Worm (Caenorhabditis elegans): ENCODE data around the gene K01H12.4.

The K01H12.4 gene

ce11 chrIV:9709887-9710286 is 3.0 kb upstream of the K01H12.4 start, which contains the start of gene nhr-38:
Gene nhr-38 (plus strand): TSS chrIV:9710187.
- TF ChIP-seq mab-9 (GFP tag; IDR thresholded peaks at IDR 0.05) (no peak), dsc-1 (tag; optimal IDR thresholded peaks at IDR 0.05) (peak; percentile 0)

DNA sequence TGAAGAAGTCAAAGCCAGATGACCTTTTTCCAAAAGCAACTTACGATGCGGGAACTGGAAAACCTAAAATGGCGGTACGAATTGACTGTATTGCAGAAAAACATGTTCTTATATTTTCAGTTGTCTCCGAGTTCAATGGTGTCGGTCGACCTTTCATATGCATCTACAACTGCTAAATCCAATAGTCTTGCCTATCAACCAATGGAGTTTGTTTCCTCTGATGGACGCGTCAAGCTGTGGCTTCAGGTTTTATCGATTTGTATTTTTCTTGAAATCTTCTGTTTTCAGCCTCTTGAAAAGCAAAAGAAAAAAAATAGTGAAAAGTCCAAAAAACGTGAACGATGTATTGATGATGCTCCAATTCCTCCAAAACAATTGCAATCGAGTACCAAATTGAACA is 1.4 kb downstream of the K01H12.4 start:
- no peak for TF ChIP-seq tbx-2 (tag; optimal IDR thresholded peaks at IDR 0.05)
- no peak for TF ChIP-seq C34B4.2 (tag; optimal IDR thresholded peaks at IDR 0.05)
- no peak for TF ChIP-seq efl-1 (optimal IDR thresholded peaks at IDR 0.05)
- TF ChIP-seq efl-1 (GFP tag; optimal IDR thresholded peaks at IDR 0.05 in 1 of 2), result peak in 1 of 2 experiments; percentile 48
- TF ChIP-seq isw-1 (GFP tag; IDR thresholded peaks at IDR 0.05), result no peak

ce11 chrIV:9716490-9716889 is 3.6 kb downstream of the K01H12.4 start:
- TF ChIP-seq blmp-1 (tag; optimal IDR thresholded peaks at IDR 0.05), result peak; percentile 98
- no peak for TF ChIP-seq nhr-237 (tag; optimal IDR thresholded peaks at IDR 0.05)
- TF ChIP-seq efl-1 (optimal IDR thresholded peaks at IDR 0.05), result no peak
- TF ChIP-seq efl-1 (GFP tag; optimal IDR thresholded peaks at IDR 0.05 in 1 of 2), result peak in 1 of 2 experiments; percentile 6
- TF ChIP-seq unc-62 (GFP tag; optimal IDR thresholded peaks at IDR 0.05), result no peak
- TF ChIP-seq snpc-4 (tag; optimal IDR thresholded peaks at IDR 0.05), result no peak
- TF ChIP-seq zag-1 (tag; optimal IDR thresholded peaks at IDR 0.05), result no peak
- TF ChIP-seq dsc-1 (tag; optimal IDR thresholded peaks at IDR 0.05), result no peak
- TF ChIP-seq swsn-7 (tag; optimal IDR thresholded peaks at IDR 0.05), result no peak
- no peak for TF ChIP-seq egl-27 (tag; optimal IDR thresholded peaks at IDR 0.05)
- TF ChIP-seq isw-1 (GFP tag; IDR thresholded peaks at IDR 0.05), result no peak
- TF ChIP-seq pag-3 (tag; optimal IDR thresholded peaks at IDR 0.05; ENCODE audit: borderline replicate concordance, insufficient read depth), result no peak
- no peak for TF ChIP-seq mef-2 (tag; optimal IDR thresholded peaks at IDR 0.05)
- TF ChIP-seq nhr-28 (tag; optimal IDR thresholded peaks at IDR 0.05), result no peak
- TF ChIP-seq lin-13 (GFP tag; optimal IDR thresholded peaks at IDR 0.05), result no peak
- no peak for TF ChIP-seq hlh-4 (tag; optimal IDR thresholded peaks at IDR 0.05)
- TF ChIP-seq unc-30 (tag; optimal IDR thresholded peaks at IDR 0.05), result no peak
- TF ChIP-seq lin-35 (GFP tag; optimal IDR thresholded peaks at IDR 0.05), result peak in 1 of 2 experiments; percentile 50
- no peak for TF ChIP-seq lin-39 (tag; optimal IDR thresholded peaks at IDR 0.05)
- TF ChIP-seq nhr-84 (tag; optimal IDR thresholded peaks at IDR 0.05), result no peak
- no peak for TF ChIP-seq nhr-76 (tag; optimal IDR thresholded peaks at IDR 0.05)
- no peak for TF ChIP-seq ceh-88 (GFP tag; IDR thresholded peaks at IDR 0.05)
- TF ChIP-seq nhr-19 (GFP tag; conservative IDR thresholded peaks at IDR 0.05), result no peak; the same call in 1 of the 2 replicates
- no peak for TF ChIP-seq fkh-8 (tag; optimal IDR thresholded peaks at IDR 0.05)
- no peak for TF ChIP-seq sox-4 (tag; optimal IDR thresholded peaks at IDR 0.05)
- TF ChIP-seq zip-4 (GFP tag; optimal IDR thresholded peaks at IDR 0.05), result no peak
- TF ChIP-seq mep-1 (tag; optimal IDR thresholded peaks at IDR 0.05), result peak; percentile 30
- no peak for TF ChIP-seq ztf-11 (tag; optimal IDR thresholded peaks at IDR 0.05)
- peak in 1 of 2 experiments; percentile 40 for TF ChIP-seq lsy-2 (tag; optimal IDR thresholded peaks at IDR 0.05)
- TF ChIP-seq jun-1 (tag; optimal IDR thresholded peaks at IDR 0.05), result no peak
- TF ChIP-seq ceh-90 (tag; optimal IDR thresholded peaks at IDR 0.05), result no peak
- TF ChIP-seq sptf-1 (tag; optimal IDR thresholded peaks at IDR 0.05), result no peak
- no peak for TF ChIP-seq tbx-2 (tag; optimal IDR thresholded peaks at IDR 0.05)
- TF ChIP-seq ceh-82 (tag; optimal IDR thresholded peaks at IDR 0.05), result no peak
- no peak for TF ChIP-seq aly-2 (tag; optimal IDR thresholded peaks at IDR 0.05)
- no peak for TF ChIP-seq grh-1 (GFP tag; IDR thresholded peaks at IDR 0.05)
- TF ChIP-seq Y116A8C.19 (tag; optimal IDR thresholded peaks at IDR 0.05; ENCODE audit: borderline replicate concordance), result no peak
- TF ChIP-seq ztf-4 (tag; optimal IDR thresholded peaks at IDR 0.05), result peak; percentile 5
- no peak for TF ChIP-seq rnt-1 (tag; optimal IDR thresholded peaks at IDR 0.05)
- TF ChIP-seq ceh-8 (GFP tag; optimal IDR thresholded peaks at IDR 0.05), result no peak
- TF ChIP-seq nhr-77 (tag; optimal IDR thresholded peaks at IDR 0.05), result no peak
- no peak for TF ChIP-seq C04F5.9 (tag; optimal IDR thresholded peaks at IDR 0.05)
- TF ChIP-seq elt-2 (tag; optimal IDR thresholded peaks at IDR 0.05), result peak; percentile 56
- no peak for TF ChIP-seq egl-13 (tag; optimal IDR thresholded peaks at IDR 0.05)
- no peak for TF ChIP-seq unc-130 (tag; optimal IDR thresholded peaks at IDR 0.05)
- TF ChIP-seq lin-14 (GFP tag; optimal IDR thresholded peaks at IDR 0.05), result peak; percentile 64
- TF ChIP-seq ama-1 (optimal IDR thresholded peaks at IDR 0.05), result no peak
- TF ChIP-seq sup-37 (GFP tag; optimal IDR thresholded peaks at IDR 0.05), result no peak

Data from whole organism, L1 larva.